Fruit fly (Drosophila melanogaster) whole organism, prepupa: Measurements from ENCODE around the gene TotM.

ENCODE experiments used
- Blimp-1 ChIP-seq: fragments of 200-800 bp; sonication (Bioruptor generic); optimal IDR thresholded peaks from 3 replicates; lab custom pipeline; 2017; ENCODE audit warnings: missing biosample characterization, missing genetic modification characterization, mild to moderate bottlenecking, moderate library complexity, missing genetic modification reagents
- CG10631 ChIP-seq: fragments of 200-800 bp; sonication (Bioruptor generic); optimal IDR thresholded peaks from 2 replicates; lab custom pipeline; 2016; ENCODE audit warnings: missing biosample characterization, missing genetic modification characterization
- CG10669 ChIP-seq: fragments of 200-800 bp; sonication (Bioruptor generic); optimal IDR thresholded peaks from 3 replicates; lab custom pipeline; 2018; ENCODE audit warnings: missing biosample characterization, mild to moderate bottlenecking, missing genetic modification characterization, moderate library complexity
- CG11294 ChIP-seq: fragments of 200-800 bp; sonication (Bioruptor generic); IDR thresholded peaks from 2 replicates; pipeline ENCODE4 v1.3.6; 2022; ENCODE audit warnings: missing biosample characterization, missing genetic modification characterization
- CG11762 ChIP-seq: fragments of 200-800 bp; sonication (Bioruptor generic); optimal IDR thresholded peaks from 3 replicates; lab custom pipeline; 2016; ENCODE audit warnings: missing biosample characterization, missing genetic modification characterization; ENCODE audit not compliant: insufficient read depth
- CG15336 ChIP-seq: fragments of 200-800 bp; sonication (Bioruptor generic); IDR thresholded peaks from 2 replicates; pipeline ENCODE4 v1.3.6; 2022; ENCODE audit warnings: missing biosample characterization, missing genetic modification characterization
- CG1621 ChIP-seq: fragments of 200-800 bp; sonication (Bioruptor generic); optimal IDR thresholded peaks from 3 replicates; lab custom pipeline; 2018; ENCODE audit warnings: missing biosample characterization, mild to moderate bottlenecking, missing genetic modification characterization
- CG16779 ChIP-seq: fragments of 200-800 bp; sonication (Bioruptor generic); optimal IDR thresholded peaks from 3 replicates; lab custom pipeline; 2017; ENCODE audit warnings: missing biosample characterization, mild to moderate bottlenecking, missing genetic modification characterization
- CG31627 ChIP-seq: fragments of 200-800 bp; sonication (Bioruptor generic); optimal IDR thresholded peaks from 3 replicates; lab custom pipeline; 2016; ENCODE audit warnings: missing biosample characterization, missing genetic modification characterization
- CG32006 ChIP-seq: fragments of 200-800 bp; sonication (Bioruptor generic); optimal IDR thresholded peaks from 3 replicates; lab custom pipeline; 2017; ENCODE audit warnings: missing biosample characterization, mild to moderate bottlenecking, missing genetic modification characterization
- CG34406 ChIP-seq: fragments of 200-800 bp; sonication (Bioruptor generic); optimal IDR thresholded peaks from 3 replicates; lab custom pipeline; 2016; ENCODE audit warnings: missing biosample characterization, missing genetic modification characterization
- CG3919 ChIP-seq: fragments of 200-800 bp; sonication (Bioruptor generic); optimal IDR thresholded peaks from 3 replicates; lab custom pipeline; 2016; ENCODE audit warnings: missing biosample characterization, missing genetic modification characterization
- CG4318 ChIP-seq: fragments of 200-800 bp; sonication (Bioruptor generic); optimal IDR thresholded peaks from 3 replicates; lab custom pipeline; 2017; ENCODE audit warnings: missing biosample characterization, mild to moderate bottlenecking, missing genetic modification characterization
- CG6792 ChIP-seq: fragments of 200-800 bp; sonication (Bioruptor generic); optimal IDR thresholded peaks from 3 replicates; lab custom pipeline; 2016; ENCODE audit warnings: missing biosample characterization, missing genetic modification characterization
- CG6808 ChIP-seq: fragments of 200-800 bp; sonication (Bioruptor generic); optimal IDR thresholded peaks from 3 replicates; lab custom pipeline; 2017; ENCODE audit warnings: missing biosample characterization, missing genetic modification characterization, mild to moderate bottlenecking, moderate library complexity, missing genetic modification reagents
- CG6854 ChIP-seq: fragments of 200-800 bp; sonication (Bioruptor generic); optimal IDR thresholded peaks from 2 replicates; lab custom pipeline; 2017; ENCODE audit warnings: missing biosample characterization, mild to moderate bottlenecking, missing genetic modification characterization
- CG8119 ChIP-seq: fragments of 200-800 bp; sonication (Bioruptor generic); IDR thresholded peaks from 3 replicates; pipeline ENCODE4 v1.3.6; 2022; ENCODE audit warnings: missing biosample characterization, missing genetic modification characterization
- CG8319 ChIP-seq: fragments of 200-800 bp; sonication (Bioruptor generic); optimal IDR thresholded peaks from 3 replicates; lab custom pipeline; 2016; ENCODE audit warnings: missing biosample characterization, missing genetic modification characterization
- CG9139 ChIP-seq: fragments of 200-800 bp; sonication (Bioruptor generic); optimal IDR thresholded peaks from 3 replicates; lab custom pipeline; 2017; ENCODE audit warnings: missing biosample characterization, mild to moderate bottlenecking, missing genetic modification characterization
- Eip78C ChIP-seq: fragments of 200-800 bp; sonication (Bioruptor generic); peaks from one replicate; lab custom pipeline; 2016; ENCODE audit warnings: missing biosample characterization, missing genetic modification characterization
- Eip93F ChIP-seq: fragments of 200-800 bp; sonication (Bioruptor generic); optimal IDR thresholded peaks from 2 replicates; lab custom pipeline; 2016; ENCODE audit warnings: missing biosample characterization, mild to moderate bottlenecking, missing genetic modification characterization
- Ets96B ChIP-seq: fragments of 200-800 bp; optimal IDR thresholded peaks from 2 replicates; lab custom pipeline; 2019; ENCODE audit warnings: missing biosample characterization, mild to moderate bottlenecking, missing genetic modification characterization, moderate library complexity
- Gug ChIP-seq: fragments of 200-800 bp; sonication (Bioruptor generic); IDR thresholded peaks from 2 replicates; pipeline ENCODE4 v1.3.6; 2022; ENCODE audit warnings: missing biosample characterization, missing genetic modification characterization
- Hr39 ChIP-seq: fragments of 200-800 bp; sonication (Bioruptor generic); optimal IDR thresholded peaks from 2 replicates; lab custom pipeline; 2016; ENCODE audit warnings: missing biosample characterization, missing genetic modification characterization
- Lpt ChIP-seq: fragments of 200-800 bp; sonication (Bioruptor generic); optimal IDR thresholded peaks from 3 replicates; lab custom pipeline; 2016; ENCODE audit warnings: missing biosample characterization, missing genetic modification characterization
- OdsH ChIP-seq: fragments of 200-800 bp; sonication (Bioruptor generic); optimal IDR thresholded peaks from 3 replicates; lab custom pipeline; 2016; ENCODE audit warnings: missing biosample characterization, missing genetic modification characterization
- Smox ChIP-seq: fragments of 200-800 bp; sonication (Bioruptor generic); optimal IDR thresholded peaks from 3 replicates; lab custom pipeline; 2016; ENCODE audit warnings: missing biosample characterization, missing genetic modification characterization
- Sox102F ChIP-seq: fragments of 200-800 bp; sonication (Bioruptor generic); optimal IDR thresholded peaks from 2 replicates; lab custom pipeline; 2016; ENCODE audit warnings: missing biosample characterization, mild to moderate bottlenecking, missing genetic modification characterization
- Sox14 ChIP-seq: fragments of 200-800 bp; sonication (Bioruptor generic); optimal IDR thresholded peaks from 3 replicates; lab custom pipeline; 2016; ENCODE audit warnings: missing biosample characterization, missing genetic modification characterization
- Sox15 ChIP-seq: fragments of 200-800 bp; sonication (Bioruptor generic); optimal IDR thresholded peaks from 3 replicates; lab custom pipeline; 2016; ENCODE audit warnings: missing biosample characterization, missing genetic modification characterization
- achi ChIP-seq: fragments of 200-800 bp; sonication (Bioruptor generic); optimal IDR thresholded peaks from 3 replicates; lab custom pipeline; 2016; ENCODE audit warnings: missing biosample characterization, missing genetic modification characterization
- acj6 ChIP-seq: fragments of 200-800 bp; sonication (Bioruptor generic); optimal IDR thresholded peaks from 3 replicates; lab custom pipeline; 2016; ENCODE audit warnings: missing biosample characterization, missing genetic modification characterization
- cyc ChIP-seq: fragments of 200-800 bp; sonication (Bioruptor generic); optimal IDR thresholded peaks from 3 replicates; lab custom pipeline; 2016; ENCODE audit warnings: missing biosample characterization, missing genetic modification characterization
- dac ChIP-seq: fragments of 200-800 bp; sonication (Bioruptor generic); optimal IDR thresholded peaks from 2 replicates; lab custom pipeline; 2017; ENCODE audit warnings: missing biosample characterization, mild to moderate bottlenecking, missing genetic modification characterization
- dsx ChIP-seq: fragments of 200-800 bp; optimal IDR thresholded peaks from 3 replicates; lab custom pipeline; 2019; ENCODE audit warnings: missing biosample characterization, mild to moderate bottlenecking, missing genetic modification characterization, moderate library complexity; ENCODE audit not compliant: poor library complexity, severe bottlenecking
- eg ChIP-seq: fragments of 200-800 bp; sonication (Bioruptor generic); IDR thresholded peaks from 3 replicates; pipeline ENCODE4 v1.3.6; 2022; ENCODE audit warnings: missing biosample characterization, missing genetic modification characterization
- esn ChIP-seq: fragments of 200-800 bp; sonication (Bioruptor generic); optimal IDR thresholded peaks from 2 replicates; lab custom pipeline; 2016; ENCODE audit warnings: missing biosample characterization, mild to moderate bottlenecking, missing genetic modification characterization, moderate library complexity
- fd59A ChIP-seq: fragments of 200-800 bp; sonication (Bioruptor generic); optimal IDR thresholded peaks from 2 replicates; lab custom pipeline; 2017; ENCODE audit warnings: missing biosample characterization, mild to moderate bottlenecking, missing genetic modification characterization, missing genetic modification reagents
- fd85E ChIP-seq: fragments of 200-800 bp; sonication (Bioruptor generic); optimal IDR thresholded peaks from 3 replicates; lab custom pipeline; 2016; ENCODE audit warnings: missing biosample characterization, missing genetic modification characterization
- fkh ChIP-seq: fragments of 200-800 bp; sonication (Bioruptor generic); optimal IDR thresholded peaks from 3 replicates; lab custom pipeline; 2017; ENCODE audit warnings: missing biosample characterization, mild to moderate bottlenecking, missing genetic modification characterization, moderate library complexity
- lz ChIP-seq: fragments of 200-800 bp; sonication (Bioruptor generic); optimal IDR thresholded peaks from 3 replicates; lab custom pipeline; 2016; ENCODE audit warnings: missing biosample characterization, missing genetic modification characterization
- pdm3 ChIP-seq: fragments of 200-800 bp; sonication (Bioruptor generic); optimal IDR thresholded peaks from 3 replicates; lab custom pipeline; 2016; ENCODE audit warnings: missing biosample characterization, missing genetic modification characterization
- salr ChIP-seq, 2 experiments: fragments of 200-800 bp; sonication (Bioruptor generic); optimal IDR thresholded peaks; 3 replicates each; lab custom pipeline; 2016 to 2018; ENCODE audit warnings: missing biosample characterization in 2 of 2, missing genetic modification characterization in 2 of 2, mild to moderate bottlenecking in 1 of 2
- ss ChIP-seq, 2 experiments: fragments of 200-800 bp; sonication (Bioruptor generic); optimal IDR thresholded peaks; 2 replicates in 1 of 2; 3 replicates in 1 of 2; lab custom pipeline; 2017 to 2018; ENCODE audit warnings: mild to moderate bottlenecking in 2 of 2, missing biosample characterization in 2 of 2, missing genetic modification characterization in 2 of 2, moderate library complexity in 1 of 2
- vri ChIP-seq: fragments of 200-800 bp; sonication (Bioruptor generic); optimal IDR thresholded peaks from 3 replicates; lab custom pipeline; 2016; ENCODE audit warnings: missing biosample characterization, mild to moderate bottlenecking, missing genetic modification characterization

Gene TotM

dm6 chr2L:5296672-5297288 is 32.9 kb upstream of the TotM start (continued):
- no peak for TF ChIP-seq CG11294 (GFP tag; lab: Robert Waterston, UW)
- TF ChIP-seq CG9139 (GFP tag; lab: Kevin White, UChicago), result peak; percentile 67
- 0 out of 3 replicates have a peak, but pooled peaks have one; percentile 52 for TF ChIP-seq eg (GFP tag; lab: Robert Waterston, UW)
- peak; percentile 72 for TF ChIP-seq esn (GFP tag; lab: Kevin White, UChicago)
- TF ChIP-seq Sox14, result peak; percentile 79
- peak; percentile 43 for TF ChIP-seq Gug (GFP tag; lab: Robert Waterston, UW)
- peak; percentile 91 for TF ChIP-seq fd59A (GFP tag; lab: Kevin White, UChicago)
- TF ChIP-seq Ets96B (tag; lab: Kevin White, UChicago), result peak; percentile 94
- peak; percentile 75 for TF ChIP-seq CG8119 (GFP tag; lab: Robert Waterston, UW)
- TF ChIP-seq dsx (GFP tag; lab: Kevin White, UChicago), result peak; percentile 89
- TF ChIP-seq cyc (GFP tag; lab: Kevin White, UChicago), result peak; percentile 50
- TF ChIP-seq Hr39 (GFP tag; lab: Kevin White, UChicago), result peak; percentile 50
- peak; percentile 68 to 87 for TF ChIP-seq salr (GFP tag; optimal IDR thresholded peaks at IDR 0.05; lab: Kevin White, UChicago)
- TF ChIP-seq CG32006, result peak; percentile 83
- TF ChIP-seq ss (GFP tag; optimal IDR thresholded peaks at IDR 0.05; lab: Kevin White, UChicago), result peak; percentile 89 to 93
- peak; percentile 39 for TF ChIP-seq Sox102F (GFP tag; lab: Kevin White, UChicago)
- TF ChIP-seq CG6792 (GFP tag; lab: Kevin White, UChicago), result peak; percentile 72
- TF ChIP-seq Eip93F, result peak; percentile 52
- peak; percentile 88 for TF ChIP-seq acj6 (GFP tag; lab: Kevin White, UChicago)
- peak; percentile 86 for TF ChIP-seq CG11762 (GFP tag; lab: Kevin White, UChicago)
- peak; percentile 95 for TF ChIP-seq CG10669 (GFP tag; lab: Kevin White, UChicago)
- TF ChIP-seq CG10631 (GFP tag; lab: Kevin White, UChicago), result peak; percentile 85
- TF ChIP-seq Sox15, result peak; percentile 47
- TF ChIP-seq CG6808 (GFP tag; lab: Kevin White, UChicago), result peak; percentile 92
- TF ChIP-seq CG4318 (GFP tag; lab: Kevin White, UChicago), result peak; percentile 45
- peak; percentile 76 for TF ChIP-seq CG34406 (GFP tag; lab: Kevin White, UChicago)
- TF ChIP-seq CG6854 (GFP tag; lab: Kevin White, UChicago), result no peak
- TF ChIP-seq fkh (GFP tag; lab: Kevin White, UChicago), result no peak
- TF ChIP-seq Blimp-1 (GFP tag; lab: Kevin White, UChicago), result no peak
- peak; percentile 55 for TF ChIP-seq lz
- TF ChIP-seq Lpt, result peak; percentile 64
- TF ChIP-seq CG31627, result peak; percentile 63
- TF ChIP-seq Eip78C (GFP tag; lab: Kevin White, UChicago), result peak; percentile 98

dm6 chr2L:5297289-5297960 is 32.2 kb upstream of the TotM start:
- TF ChIP-seq pdm3, result peak; percentile 85
- TF ChIP-seq CG15336 (GFP tag; lab: Robert Waterston, UW), result peak; percentile 73
- TF ChIP-seq dac (GFP tag; lab: Kevin White, UChicago), result peak; percentile 36
- no peak for TF ChIP-seq CG6808 (GFP tag; lab: Kevin White, UChicago)
- peak; percentile 93 for TF ChIP-seq Blimp-1 (GFP tag; lab: Kevin White, UChicago)
- peak; percentile 93 for TF ChIP-seq Sox102F (GFP tag; lab: Kevin White, UChicago)
- peak; percentile 54 for TF ChIP-seq CG8319 (GFP tag; lab: Kevin White, UChicago)
- no peak for TF ChIP-seq vri (GFP tag; lab: Kevin White, UChicago)
- TF ChIP-seq CG11294 (GFP tag; lab: Robert Waterston, UW), result no peak
- peak; percentile 80 for TF ChIP-seq acj6 (GFP tag; lab: Kevin White, UChicago)
- peak; percentile 76 for TF ChIP-seq CG3919 (GFP tag; lab: Kevin White, UChicago)
- TF ChIP-seq CG9139 (GFP tag; lab: Kevin White, UChicago), result no peak
- TF ChIP-seq CG6854 (GFP tag; lab: Kevin White, UChicago), result peak; percentile 91
- peak; percentile 78 for TF ChIP-seq OdsH (GFP tag; lab: Kevin White, UChicago)
- TF ChIP-seq CG16779, result no peak
- no peak for TF ChIP-seq dsx (GFP tag; lab: Kevin White, UChicago)
- peak; percentile 92 for TF ChIP-seq Smox
- TF ChIP-seq CG6792 (GFP tag; lab: Kevin White, UChicago), result peak; percentile 78
- TF ChIP-seq Sox15, result peak; percentile 71
- peak; percentile 88 for TF ChIP-seq Eip78C (GFP tag; lab: Kevin White, UChicago)
- TF ChIP-seq CG10669 (GFP tag; lab: Kevin White, UChicago), result no peak
- TF ChIP-seq CG10631 (GFP tag; lab: Kevin White, UChicago), result no peak
- TF ChIP-seq fd85E, result peak; percentile 25
- no peak for TF ChIP-seq CG1621 (tag; lab: Kevin White, UChicago)
- TF ChIP-seq CG11762 (GFP tag; lab: Kevin White, UChicago), result peak; percentile 53
- TF ChIP-seq achi (GFP tag; lab: Kevin White, UChicago), result peak; percentile 61
- TF ChIP-seq CG34406 (GFP tag; lab: Kevin White, UChicago), result peak; percentile 81
- TF ChIP-seq Gug (GFP tag; lab: Robert Waterston, UW), result no peak
